Worm (Caenorhabditis elegans): ENCODE measurements around the gene K12B6.9.

ce11 chrV:6270097-6270496, 22.4 kb downstream of the K12B6.9 start:
- TF ChIP-seq ztf-29 (GFP tag; IDR thresholded peaks at IDR 0.05): no peak
- no peak for TF ChIP-seq cog-1 (tag; optimal IDR thresholded peaks at IDR 0.05)
